Fruit fly (Drosophila melanogaster) whole organism, adult: ENCODE measurements around the gene TrpA1.

Source experiments
- CG11617 ChIP-seq: fragments of 200-800 bp; sonication (Bioruptor generic); optimal IDR thresholded peaks from 2 replicates; lab custom pipeline; 2017; ENCODE audit warnings: mild to moderate bottlenecking, missing biosample characterization, missing genetic modification reagents, missing genetic modification characterization
- CG5204 ChIP-seq: fragments of 200-800 bp; sonication (Bioruptor generic); optimal IDR thresholded peaks from 2 replicates; lab custom pipeline; 2016; ENCODE audit warnings: missing biosample characterization, missing genetic modification characterization
- CG7101 ChIP-seq: fragments of 200-800 bp; sonication (Bioruptor generic); optimal IDR thresholded peaks from 2 replicates; lab custom pipeline; 2018; ENCODE audit warnings: missing biosample characterization, mild to moderate bottlenecking, missing genetic modification characterization, moderate library complexity
- Hr96 ChIP-seq: fragments of 200-800 bp; sonication (Bioruptor generic); optimal IDR thresholded peaks from 2 replicates; lab custom pipeline; 2016; ENCODE audit warnings: missing biosample characterization, missing genetic modification characterization
- bab1 ChIP-seq: fragments of 200-800 bp; sonication (Bioruptor generic); optimal IDR thresholded peaks from 3 replicates; lab custom pipeline; 2019; ENCODE audit warnings: missing biosample characterization, mild to moderate bottlenecking, missing genetic modification characterization, moderate library complexity
- pad ChIP-seq: fragments of 200-800 bp; sonication (Bioruptor generic); optimal IDR thresholded peaks from 3 replicates; lab custom pipeline; 2017; ENCODE audit warnings: missing biosample characterization, missing genetic modification characterization, mild to moderate bottlenecking, moderate library complexity, missing genetic modification reagents

- TF ChIP-seq bab1 = no peak
- TF ChIP-seq CG7101 = no peak
- TF ChIP-seq CG5204 (GFP tag; lab: Kevin White, UChicago) = no peak
- no peak for TF ChIP-seq pad (GFP tag; lab: Kevin White, UChicago)
- no peak for TF ChIP-seq CG11617 (GFP tag; lab: Kevin White, UChicago)
- no peak for TF ChIP-seq Hr96 (GFP tag; lab: Kevin White, UChicago)
Measured at dm6 chr3L:8949823-8950222, 44.8 kb upstream of the TrpA1 start.
